Worm (Caenorhabditis elegans) whole organism, L3 larva: ENCODE data around the gene F31B9.7.

ENCODE experiments used
- nhr-77 ChIP-seq: fragments of 150-350 bp; optimal IDR thresholded peaks from 2 replicates; lab custom pipeline; 2014; ENCODE audit warnings: missing biosample characterization, missing genetic modification characterization
- ztf-11 ChIP-seq: fragments of 150-350 bp; optimal IDR thresholded peaks from 2 replicates; lab custom pipeline; 2014; ENCODE audit warnings: missing biosample characterization, missing genetic modification characterization

- TF ChIP-seq ztf-11 (no peak), nhr-77 (tag; lab: Kevin White, UChicago) (no peak)
Measured at ce11 chrX:15910328-15910727, 9.1 kb upstream of the F31B9.7 start, which contains the start of gene npr-33.
